Worm (Caenorhabditis elegans) whole organism, midembryonic: ENCODE results near the gene smg-9.

ENCODE experiments used
- tab-1 ChIP-seq: fragments of 200-800 bp; sonication (Bioruptor generic); IDR thresholded peaks from 2 replicates; pipeline ENCODE4 v1.3.6; 2022; ENCODE audit warnings: missing genetic modification characterization, missing compliant biosample characterization
- ztf-29 ChIP-seq: fragments of 200-800 bp; sonication (Bioruptor generic); IDR thresholded peaks from 2 replicates; pipeline ENCODE4 v1.3.6; 2022; ENCODE audit warnings: missing genetic modification reagents, missing genetic modification characterization, missing compliant biosample characterization

DNA sequence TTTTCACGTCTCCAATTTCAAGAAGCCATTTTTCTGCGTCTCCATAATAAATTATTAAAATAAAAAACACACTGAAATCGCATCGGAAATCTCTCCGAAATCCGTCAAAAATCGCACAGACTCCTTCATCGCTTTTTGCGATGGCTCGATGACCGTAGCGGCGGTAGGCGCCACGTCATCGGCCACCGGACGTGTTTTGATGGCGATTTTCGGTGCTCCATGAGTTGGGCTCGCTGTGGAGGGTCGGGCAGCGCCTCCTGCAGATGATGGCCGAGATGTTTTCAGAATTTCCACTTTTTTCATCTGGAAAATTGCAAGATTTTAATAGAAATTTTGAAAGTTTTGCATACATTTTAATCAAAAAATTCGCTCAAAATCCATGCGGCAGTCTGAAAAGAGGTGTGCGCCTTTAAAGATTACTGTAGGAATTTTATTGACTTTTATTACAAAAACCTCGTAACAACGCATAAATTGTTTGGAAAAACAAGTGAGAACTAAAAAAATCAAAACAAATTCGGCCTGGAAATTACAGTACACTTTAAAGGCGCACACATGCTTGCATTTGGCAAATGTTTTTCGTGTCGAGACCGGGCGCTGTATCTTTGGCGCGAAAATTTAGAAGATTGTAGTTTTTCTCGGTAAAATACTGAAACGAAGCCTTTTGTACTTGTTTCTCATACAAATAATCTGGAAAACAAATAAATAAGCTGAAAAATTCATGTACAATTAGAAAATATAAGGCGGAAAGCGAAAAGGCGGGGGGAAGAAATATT lies at the start of gene smg-9:
- TF ChIP-seq tab-1 (GFP tag; lab: Robert Waterston, UW) (no peak), ztf-29 (GFP tag; lab: Robert Waterston, UW) (no peak)
